Worm (Caenorhabditis elegans): ENCODE data around the gene fars-3.
A peak's percentile ranks its signal among the peaks of the same experiment; 100 is the strongest.

fars-3 gene

ce11 chrII:8431954-8432353 is 32.7 kb upstream of the fars-3 start, which contains the start of gene acp-2:
TSS of gene acp-2 (minus strand) at chrII:8432054.
- no peak for TF ChIP-seq lir-3 (tag; optimal IDR thresholded peaks at IDR 0.05)

DNA sequence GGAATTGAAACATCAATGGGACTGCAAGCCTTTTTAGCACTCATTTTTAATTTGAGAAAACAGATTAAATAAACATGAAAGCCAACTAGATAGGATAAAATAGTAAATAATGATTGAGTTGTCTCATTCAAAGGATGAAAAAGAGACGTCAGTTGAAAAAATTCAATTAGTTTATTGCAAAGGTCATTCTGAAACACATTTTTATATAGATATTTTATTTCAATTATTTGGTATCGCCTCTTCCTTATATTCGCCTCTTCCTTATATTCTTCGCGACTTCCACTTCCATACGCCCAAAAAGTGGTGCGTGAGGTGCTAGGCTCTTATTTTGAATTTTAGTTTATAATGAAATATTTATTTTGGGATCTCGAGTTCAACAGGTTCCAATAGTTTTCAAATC is 29.6 kb upstream of the fars-3 start, which contains the start of gene acp-4:
Gene acp-4, minus strand, starts transcription at position 101 of the 400 bp plus-strand sequence.
- TF ChIP-seq unc-39 (tag; optimal IDR thresholded peaks at IDR 0.05) (no peak), nhr-76 (tag; optimal IDR thresholded peaks at IDR 0.05) (no peak), fkh-10 (GFP tag; optimal IDR thresholded peaks at IDR 0.05) (no peak), egl-43 (GFP tag; IDR thresholded peaks at IDR 0.05) (no peak), hlh-30 (tag; optimal IDR thresholded peaks at IDR 0.05; ENCODE audit: insufficient read depth) (no peak), nhr-77 (tag; optimal IDR thresholded peaks at IDR 0.05) (no peak), ztf-11 (tag; optimal IDR thresholded peaks at IDR 0.05) (no peak), aha-1 (tag) (no peak)

- TF ChIP-seq nhr-237 (tag; optimal IDR thresholded peaks at IDR 0.05) = no peak
- TF ChIP-seq dmd-8 (GFP tag; IDR thresholded peaks at IDR 0.05) = no peak
- TF ChIP-seq unc-62 (GFP tag; optimal IDR thresholded peaks at IDR 0.05 in 1 of 2) = peak in 1 of 2 experiments; percentile 68
- TF ChIP-seq unc-62 (tag; optimal IDR thresholded peaks at IDR 0.05) = no peak
- peak; percentile 84 for TF ChIP-seq aha-1 (tag)
- TF ChIP-seq aly-2 (tag; optimal IDR thresholded peaks at IDR 0.05) = no peak
These were observed 27.6 kb upstream of the fars-3 start, which contains the start of gene acp-3 for ce11 chrII:8437035-8437434. TSS of gene acp-3 (minus strand) at chrII:8437135.

ce11 chrII:8438791-8439287 is 25.8 kb upstream of the fars-3 start, which contains the start of gene lips-10:
TSS of gene lips-10 (plus strand) at chrII:8439168.
- peak in 1 of 2 experiments; percentile 13 for TF ChIP-seq unc-62 (GFP tag; optimal IDR thresholded peaks at IDR 0.05 in 1 of 2)
- no peak for TF ChIP-seq unc-62 (tag; optimal IDR thresholded peaks at IDR 0.05)
- no peak for TF ChIP-seq pqm-1 (tag; optimal IDR thresholded peaks at IDR 0.05)
- TF ChIP-seq ama-1 (optimal IDR thresholded peaks at IDR 0.05) = no peak
- TF ChIP-seq zfp-2 (tag; optimal IDR thresholded peaks at IDR 0.05) = no peak
- peak; percentile 91 for TF ChIP-seq nhr-28 (tag; optimal IDR thresholded peaks at IDR 0.05)
- no peak for TF ChIP-seq mep-1 (tag; optimal IDR thresholded peaks at IDR 0.05)
- TF ChIP-seq rbr-2 (tag; optimal IDR thresholded peaks at IDR 0.05) = no peak
- TF ChIP-seq tag-97 (GFP tag; IDR thresholded peaks at IDR 0.05) = no peak

ce11 chrII:8440097-8440496 is 24.6 kb upstream of the fars-3 start:
- TF ChIP-seq hlh-30 (tag; optimal IDR thresholded peaks at IDR 0.05; ENCODE audit: insufficient read depth) = peak; percentile 51
- TF ChIP-seq mdl-1 (tag; optimal IDR thresholded peaks at IDR 0.05) = peak in 1 of 2 experiments; percentile 35
- no peak for TF ChIP-seq nhr-237 (tag; optimal IDR thresholded peaks at IDR 0.05)
- peak; percentile 77 for TF ChIP-seq nhr-28 (tag; optimal IDR thresholded peaks at IDR 0.05)
- TF ChIP-seq dmd-6 (GFP tag; IDR thresholded peaks at IDR 0.05) = peak; percentile 48; the same call in 1 of the 2 replicates
- peak; percentile 11 for TF ChIP-seq hlh-11 (tag; optimal IDR thresholded peaks at IDR 0.05)
- no peak for TF ChIP-seq F49E8.2 (tag; optimal IDR thresholded peaks at IDR 0.05; ENCODE audit: borderline replicate concordance)
- no peak for TF ChIP-seq zfp-2 (tag; optimal IDR thresholded peaks at IDR 0.05)

DNA sequence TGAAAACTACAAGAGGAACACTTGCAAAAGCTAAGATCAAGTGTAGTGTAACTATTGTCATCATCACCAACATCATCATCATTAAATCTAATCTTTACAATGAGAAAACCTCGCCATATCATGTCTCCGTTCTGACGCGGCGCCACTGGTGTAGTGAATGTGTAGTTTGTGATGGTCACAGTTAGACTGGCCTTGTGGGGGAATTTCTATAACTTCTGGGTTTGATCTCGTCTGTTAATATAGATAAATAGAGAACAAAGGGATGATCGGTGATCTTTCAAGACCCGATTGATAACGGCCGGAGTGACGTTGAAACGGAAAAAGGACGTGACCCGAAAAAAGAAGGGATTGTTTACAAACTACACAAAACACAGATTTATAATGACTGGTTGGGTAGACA is 23.9 kb upstream of the fars-3 start:
- peak; percentile 97 for TF ChIP-seq nhr-28 (tag; optimal IDR thresholded peaks at IDR 0.05)
- no peak for TF ChIP-seq mes-2 (tag; optimal IDR thresholded peaks at IDR 0.05; ENCODE audit: poor library complexity, severe bottlenecking)
- TF ChIP-seq tag-97 (GFP tag; IDR thresholded peaks at IDR 0.05) = no peak
- no peak for TF ChIP-seq ZK337.2 (GFP tag; IDR thresholded peaks at IDR 0.05)
- no peak for TF ChIP-seq zip-11 (GFP tag; IDR thresholded peaks at IDR 0.05)
- no peak for TF ChIP-seq hif-1 (tag; optimal IDR thresholded peaks at IDR 0.05)
- no peak for TF ChIP-seq spr-3 (GFP tag; optimal IDR thresholded peaks at IDR 0.05)
- no peak for TF ChIP-seq hmg-1.1 (GFP tag; IDR thresholded peaks at IDR 0.05)
- TF ChIP-seq lin-15B (tag; optimal IDR thresholded peaks at IDR 0.05) = no peak
- TF ChIP-seq sdz-12 (GFP tag; optimal IDR thresholded peaks at IDR 0.05) = no peak
- TF ChIP-seq cey-2 (tag; optimal IDR thresholded peaks at IDR 0.05; ENCODE audit: borderline replicate concordance, insufficient read depth) = peak; percentile 57
- no peak for TF ChIP-seq nhr-111 (GFP tag; optimal IDR thresholded peaks at IDR 0.05)
- no peak for TF ChIP-seq jun-1 (tag; optimal IDR thresholded peaks at IDR 0.05)
- peak in 1 of 2 experiments; percentile 9 for TF ChIP-seq lsy-2 (tag; optimal IDR thresholded peaks at IDR 0.05)
- TF ChIP-seq skn-1 (tag; optimal IDR thresholded peaks at IDR 0.05) = no peak
- TF ChIP-seq ceh-20 (GFP tag; IDR thresholded peaks at IDR 0.05) = no peak
- no peak for TF ChIP-seq aly-2 (tag; optimal IDR thresholded peaks at IDR 0.05)
- TF ChIP-seq ceh-32 (tag; optimal IDR thresholded peaks at IDR 0.05; ENCODE audit: poor library complexity) = no peak
- no peak for TF ChIP-seq lin-1 (GFP tag; IDR thresholded peaks at IDR 0.05)
- no peak for TF ChIP-seq zag-1 (tag; optimal IDR thresholded peaks at IDR 0.05)
